Fruit fly (Drosophila melanogaster): Measurements from ENCODE around the gene CG31121.

Gene CG31121

DNA sequence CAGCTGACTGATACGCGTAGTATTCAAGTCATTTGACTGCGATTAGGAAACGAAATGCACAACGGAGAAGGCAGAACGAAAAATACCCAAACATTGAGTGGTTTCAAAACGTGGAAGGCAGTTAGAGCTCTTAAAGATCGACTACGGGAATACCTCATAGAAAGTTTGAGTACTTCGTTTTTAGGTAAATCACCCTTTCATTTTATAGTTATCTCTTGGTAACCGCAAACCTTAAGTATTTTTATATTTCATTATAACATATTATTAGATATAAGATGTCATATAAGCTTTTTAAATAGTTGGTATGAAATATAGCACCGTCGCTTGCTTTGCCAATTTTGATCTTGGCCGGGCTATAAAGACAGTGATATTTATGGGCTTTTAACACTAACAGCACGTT, 49.3 kb downstream of the CG31121 start:
- TF ChIP-seq br (GFP tag; optimal IDR thresholded peaks at IDR 0.05) = no peak
- TF ChIP-seq lola (GFP tag; optimal IDR thresholded peaks at IDR 0.05) = no peak
- TF ChIP-seq Hr83 (GFP tag; optimal IDR thresholded peaks at IDR 0.05; ENCODE audit: poor library complexity, severe bottlenecking) = no peak
- TF ChIP-seq Jra (GFP tag; optimal IDR thresholded peaks at IDR 0.05) = no peak
- TF ChIP-seq dmrt93B (GFP tag; optimal IDR thresholded peaks at IDR 0.05) = no peak
- no peak for TF ChIP-seq CrebA (GFP tag; optimal IDR thresholded peaks at IDR 0.05; ENCODE audit: borderline replicate concordance)
- no peak for TF ChIP-seq Sp1 (GFP tag; optimal IDR thresholded peaks at IDR 0.05)
- TF ChIP-seq Rel (GFP tag; optimal IDR thresholded peaks at IDR 0.05) = no peak
- TF ChIP-seq Rel (tag; optimal IDR thresholded peaks at IDR 0.05) = no peak
- TF ChIP-seq pan (optimal IDR thresholded peaks at IDR 0.05) = no peak
- TF ChIP-seq OdsH (GFP tag; optimal IDR thresholded peaks at IDR 0.05) = no peak
- TF ChIP-seq h (GFP tag; optimal IDR thresholded peaks at IDR 0.05) = no peak
- no peak for TF ChIP-seq sage (GFP tag; optimal IDR thresholded peaks at IDR 0.05)
- no peak for TF ChIP-seq Abd-B (GFP tag; optimal IDR thresholded peaks at IDR 0.05)
- TF ChIP-seq rgr (GFP tag; optimal IDR thresholded peaks at IDR 0.05) = no peak
- TF ChIP-seq Vsx2 (GFP tag; optimal IDR thresholded peaks at IDR 0.05; ENCODE audit: partially characterized antibody) = no peak
- TF ChIP-seq ey (GFP tag; optimal IDR thresholded peaks at IDR 0.05) = no peak
- no peak for TF ChIP-seq CG9705 (GFP tag; optimal IDR thresholded peaks at IDR 0.05)
- no peak for TF ChIP-seq CG32264 (GFP tag; optimal IDR thresholded peaks at IDR 0.05)
- no peak for TF ChIP-seq Dif (GFP tag; optimal IDR thresholded peaks at IDR 0.05; ENCODE audit: partially characterized antibody)
- no peak for TF ChIP-seq Dfd (GFP tag; optimal IDR thresholded peaks at IDR 0.05)

dm6 chr3R:24841635-24842034, 52.8 kb downstream of the CG31121 start, which contains the start of gene Esp:
TSS of gene Esp (plus strand) at chr3R:24841935.
- TF ChIP-seq GATAd (GFP tag; optimal IDR thresholded peaks at IDR 0.05) (no peak), dsf (GFP tag; optimal IDR thresholded peaks at IDR 0.05; ENCODE audit: borderline replicate concordance) (no peak), Mio (GFP tag; optimal IDR thresholded peaks at IDR 0.05) (no peak), lola (GFP tag; optimal IDR thresholded peaks at IDR 0.05) (no peak), Dfd (GFP tag; optimal IDR thresholded peaks at IDR 0.05) (no peak), CrebA (GFP tag; optimal IDR thresholded peaks at IDR 0.05; ENCODE audit: borderline replicate concordance) (no peak), pan (optimal IDR thresholded peaks at IDR 0.05) (no peak), h (GFP tag; optimal IDR thresholded peaks at IDR 0.05) (no peak), sage (GFP tag; optimal IDR thresholded peaks at IDR 0.05) (no peak), Rel (GFP tag; optimal IDR thresholded peaks at IDR 0.05) (no peak), Rel (tag; optimal IDR thresholded peaks at IDR 0.05) (no peak), HLH106 (tag; optimal IDR thresholded peaks at IDR 0.05) (no peak), Abd-B (GFP tag; optimal IDR thresholded peaks at IDR 0.05) (no peak), fru (GFP tag; optimal IDR thresholded peaks at IDR 0.05) (no peak), tai (GFP tag; optimal IDR thresholded peaks at IDR 0.05) (no peak), woc (GFP tag; optimal IDR thresholded peaks at IDR 0.05) (no peak), Hnf4 (GFP tag; optimal IDR thresholded peaks at IDR 0.05) (no peak), dl (GFP tag; optimal IDR thresholded peaks at IDR 0.05; ENCODE audit: insufficient read depth in 1 of 2, partially characterized antibody in 2 of 2) (no peak), CG9705 (GFP tag; optimal IDR thresholded peaks at IDR 0.05) (no peak), Dif (GFP tag; optimal IDR thresholded peaks at IDR 0.05; ENCODE audit: partially characterized antibody) (no peak), brk (GFP tag; optimal IDR thresholded peaks at IDR 0.05) (no peak)

DNA sequence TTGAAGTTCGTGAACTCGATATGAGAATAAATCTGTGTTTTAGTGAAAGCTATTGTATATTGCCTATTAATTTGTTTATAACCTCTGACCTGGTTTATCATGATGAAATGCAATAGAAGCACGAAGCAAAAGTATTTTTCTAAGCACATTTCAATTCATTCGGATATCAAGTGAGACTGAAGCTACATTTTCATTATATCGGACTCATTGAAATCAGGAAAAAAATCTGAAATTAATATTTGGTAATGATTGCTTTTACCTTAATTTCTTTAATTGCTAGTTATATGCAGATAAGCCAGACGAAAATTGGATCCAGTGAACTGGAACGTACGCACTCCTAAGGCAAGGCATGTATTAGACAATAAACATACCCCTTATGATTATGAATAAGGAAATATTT, 53.3 kb downstream of the CG31121 start, which contains the start of gene CG33658:
Gene CG33658, minus strand, starts transcription at position 101 of the 400 bp plus-strand sequence.
- TF ChIP-seq OdsH (GFP tag; optimal IDR thresholded peaks at IDR 0.05) = no peak

- TF ChIP-seq Jra (GFP tag; optimal IDR thresholded peaks at IDR 0.05) (no peak), Dif (GFP tag; optimal IDR thresholded peaks at IDR 0.05; ENCODE audit: partially characterized antibody) (no peak), Abd-B (GFP tag; optimal IDR thresholded peaks at IDR 0.05) (no peak), ey (GFP tag; optimal IDR thresholded peaks at IDR 0.05) (no peak), lola (GFP tag; optimal IDR thresholded peaks at IDR 0.05) (no peak)
Observed at dm6 chr3R:24833652-24834051, 60.8 kb downstream of the CG31121 start, which contains the start of gene sosie. TSS of gene sosie (plus strand) at chr3R:24833952.
